Fruit fly (Drosophila melanogaster) whole organism, embryonic: ENCODE data around the gene Tcs6.

Source experiments
- Antp ChIP-seq: fragments of 200-800 bp; sonication (Bioruptor generic); optimal IDR thresholded peaks from 3 replicates; lab custom pipeline; 2016; ENCODE audit warnings: missing biosample characterization, missing genetic modification characterization
- Atf-2 ChIP-seq: fragments of 200-800 bp; sonication (Bioruptor generic); optimal IDR thresholded peaks from 2 replicates; lab custom pipeline; 2016; ENCODE audit warnings: missing biosample characterization, missing genetic modification characterization
- CG10543 ChIP-seq: fragments of 200-800 bp; sonication (Bioruptor generic); optimal IDR thresholded peaks from 3 replicates; lab custom pipeline; 2017; ENCODE audit warnings: missing biosample characterization, mild to moderate bottlenecking, missing genetic modification characterization, moderate library complexity
- CG10979 ChIP-seq: fragments of 200-800 bp; sonication (Bioruptor generic); optimal IDR thresholded peaks from 2 replicates; lab custom pipeline; 2018; ENCODE audit warnings: missing biosample characterization, mild to moderate bottlenecking, missing genetic modification characterization, moderate library complexity
- CG12071 ChIP-seq: fragments of 200-800 bp; sonication (Bioruptor generic); optimal IDR thresholded peaks from 3 replicates; lab custom pipeline; 2018; ENCODE audit warnings: missing biosample characterization, mild to moderate bottlenecking, missing genetic modification characterization
- CG12769 ChIP-seq: fragments of 200-800 bp; sonication (Bioruptor generic); optimal IDR thresholded peaks from 2 replicates; lab custom pipeline; 2019; ENCODE audit warnings: missing biosample characterization, mild to moderate bottlenecking, missing genetic modification characterization, moderate library complexity
- CG14050 ChIP-seq: fragments of 200-800 bp; sonication (Bioruptor generic); IDR thresholded peaks from 3 replicates; pipeline ENCODE4 v1.3.6; 2022; ENCODE audit warnings: missing biosample characterization, missing genetic modification characterization
- CG15514 ChIP-seq: fragments of 200-800 bp; sonication (Bioruptor generic); optimal IDR thresholded peaks from 3 replicates; lab custom pipeline; 2017; ENCODE audit warnings: missing biosample characterization, missing genetic modification characterization, mild to moderate bottlenecking, moderate library complexity, missing genetic modification reagents
- CG1603 ChIP-seq: fragments of 200-800 bp; sonication (Bioruptor generic); optimal IDR thresholded peaks from 2 replicates; lab custom pipeline; 2019; ENCODE audit warnings: missing biosample characterization, mild to moderate bottlenecking, missing genetic modification characterization, moderate library complexity
- CG17361 ChIP-seq: fragments of 200-800 bp; sonication (Bioruptor generic); IDR thresholded peaks from 3 replicates; pipeline ENCODE4 v1.3.6; 2022; ENCODE audit warnings: missing biosample characterization, missing genetic modification characterization
- CG18619 ChIP-seq: fragments of 200-800 bp; sonication (Bioruptor generic); optimal IDR thresholded peaks from 3 replicates; lab custom pipeline; 2017; ENCODE audit warnings: missing biosample characterization, mild to moderate bottlenecking, missing genetic modification characterization
- CG2129 ChIP-seq: fragments of 200-800 bp; sonication (Bioruptor generic); IDR thresholded peaks from 2 replicates; pipeline ENCODE4 v1.3.6; 2022; ENCODE audit warnings: missing biosample characterization, missing genetic modification characterization; ENCODE audit not compliant: partially characterized antibody
- CG31365 ChIP-seq: fragments of 200-800 bp; sonication (Bioruptor generic); optimal IDR thresholded peaks from 2 replicates; lab custom pipeline; 2018; ENCODE audit warnings: missing biosample characterization, mild to moderate bottlenecking, missing genetic modification characterization
- CG4404 ChIP-seq: fragments of 200-800 bp; sonication (Bioruptor generic); IDR thresholded peaks from 2 replicates; pipeline ENCODE4 v1.3.6; 2022; ENCODE audit warnings: missing biosample characterization, missing genetic modification characterization
- CG4424 ChIP-seq: fragments of 200-800 bp; sonication (Bioruptor generic); optimal IDR thresholded peaks from 3 replicates; lab custom pipeline; 2016; ENCODE audit warnings: missing biosample characterization, missing genetic modification characterization
- CG6175 ChIP-seq: fragments of 200-800 bp; sonication (Bioruptor generic); IDR thresholded peaks from 3 replicates; pipeline ENCODE4 v1.3.6; 2022; ENCODE audit warnings: missing biosample characterization, missing genetic modification characterization
- CG9215 ChIP-seq: fragments of 200-800 bp; sonication (Bioruptor generic); IDR thresholded peaks from 2 replicates; pipeline ENCODE4 v1.3.6; 2022; ENCODE audit warnings: missing biosample characterization, missing genetic modification characterization
- D19B ChIP-seq: fragments of 200-800 bp; sonication (Bioruptor generic); optimal IDR thresholded peaks from 2 replicates; lab custom pipeline; 2017; ENCODE audit warnings: missing biosample characterization, mild to moderate bottlenecking, missing genetic modification characterization
- E2f1 ChIP-seq: fragments of 200-800 bp; sonication (Bioruptor generic); IDR thresholded peaks from 2 replicates; pipeline ENCODE4 v1.3.6; 2022; ENCODE audit warnings: missing biosample characterization, missing genetic modification characterization
- Ets65A ChIP-seq: fragments of 200-800 bp; sonication (Bioruptor generic); peaks from one replicate; lab custom pipeline; 2016; ENCODE audit warnings: missing biosample characterization, missing genetic modification characterization
- Hr39 ChIP-seq: fragments of >200 bp; optimal IDR thresholded peaks from 2 replicates; lab custom pipeline; 2017
- Kr ChIP-seq: fragments of 200-800 bp; sonication (Bioruptor generic); optimal IDR thresholded peaks from 2 replicates; lab custom pipeline; 2017; ENCODE audit warnings: missing biosample characterization, mild to moderate bottlenecking, missing genetic modification characterization
- Lpt ChIP-seq: fragments of >200 bp; optimal IDR thresholded peaks from 2 replicates; lab custom pipeline; 2018; ENCODE audit warnings: missing biosample characterization, missing genetic modification characterization
- NFAT ChIP-seq: fragments of 200-800 bp; sonication (Bioruptor generic); IDR thresholded peaks from 2 replicates; pipeline ENCODE4 v1.3.6; 2022; ENCODE audit warnings: missing biosample characterization, missing genetic modification characterization
- Neu2 ChIP-seq: fragments of 200-800 bp; sonication (Bioruptor generic); optimal IDR thresholded peaks from 3 replicates; lab custom pipeline; 2016; ENCODE audit warnings: missing biosample characterization, missing genetic modification characterization, borderline replicate concordance
- Nf-YA ChIP-seq: fragments of 200-800 bp; sonication (Bioruptor generic); IDR thresholded peaks from 2 replicates; pipeline ENCODE4 v1.3.6; 2022; ENCODE audit warnings: missing biosample characterization, missing genetic modification characterization
- Six4 ChIP-seq: fragments of 200-800 bp; sonication (Bioruptor generic); optimal IDR thresholded peaks from 2 replicates; lab custom pipeline; 2016; ENCODE audit warnings: missing biosample characterization, missing genetic modification characterization
- Usf ChIP-seq: fragments of 200-800 bp; sonication (Bioruptor generic); optimal IDR thresholded peaks from 2 replicates; lab custom pipeline; 2017; ENCODE audit warnings: missing genotype, missing biosample characterization, missing genetic modification characterization
- amos ChIP-seq: fragments of 200-800 bp; sonication (Bioruptor generic); IDR thresholded peaks from 2 replicates; pipeline ENCODE4 v1.3.6; 2022; ENCODE audit warnings: missing biosample characterization, missing genetic modification characterization; ENCODE audit not compliant: partially characterized antibody
- az2 ChIP-seq: fragments of 200-800 bp; sonication (Bioruptor generic); optimal IDR thresholded peaks from 3 replicates; lab custom pipeline; 2016; ENCODE audit warnings: missing biosample characterization, missing genetic modification characterization
- bcd ChIP-seq: fragments of 200-800 bp; sonication (Bioruptor generic); optimal IDR thresholded peaks from 2 replicates; lab custom pipeline; 2017; ENCODE audit warnings: missing biosample characterization, mild to moderate bottlenecking, missing genetic modification characterization
- bsh ChIP-seq, 2 experiments: fragments of 200-800 bp; sonication (Bioruptor generic); optimal IDR thresholded peaks; 2 replicates each; lab custom pipeline; 2017 to 2018; ENCODE audit warnings: mild to moderate bottlenecking in 2 of 2, missing biosample characterization in 2 of 2, missing genetic modification characterization in 2 of 2, moderate library complexity in 1 of 2
- chif ChIP-seq, 2 experiments: fragments of 200-800 bp; sonication (Bioruptor generic); optimal IDR thresholded peaks; 3 replicates each; lab custom pipeline; 2016; ENCODE audit warnings: missing biosample characterization in 2 of 2, missing genetic modification characterization in 2 of 2
- chm ChIP-seq: fragments of 200-800 bp; sonication (Bioruptor generic); IDR thresholded peaks from 2 replicates; pipeline ENCODE4 v1.3.6; 2022; ENCODE audit warnings: missing biosample characterization, missing genetic modification characterization
- dati ChIP-seq: fragments of 200-800 bp; sonication (Bioruptor generic); IDR thresholded peaks from 2 replicates; pipeline ENCODE4 v1.3.6; 2022; ENCODE audit warnings: missing biosample characterization, missing genetic modification characterization
- disco-r ChIP-seq: fragments of 200-800 bp; sonication (Bioruptor generic); optimal IDR thresholded peaks from 2 replicates; lab custom pipeline; 2016; ENCODE audit warnings: missing biosample characterization, missing genetic modification characterization
- fd64A ChIP-seq: fragments of 200-800 bp; sonication (Bioruptor generic); optimal IDR thresholded peaks from 3 replicates; lab custom pipeline; 2018; ENCODE audit warnings: missing biosample characterization, mild to moderate bottlenecking, missing genetic modification characterization
- kah ChIP-seq: fragments of 200-800 bp; sonication (Bioruptor generic); optimal IDR thresholded peaks from 2 replicates; lab custom pipeline; 2018; ENCODE audit warnings: missing biosample characterization, mild to moderate bottlenecking, missing genetic modification characterization
- nmo ChIP-seq: fragments of 200-800 bp; sonication (Bioruptor generic); optimal IDR thresholded peaks from 2 replicates; lab custom pipeline; 2018; ENCODE audit warnings: missing biosample characterization, mild to moderate bottlenecking, missing genetic modification characterization, moderate library complexity
- pfk ChIP-seq: fragments of 200-800 bp; sonication (Bioruptor generic); optimal IDR thresholded peaks from 2 replicates; lab custom pipeline; 2018; ENCODE audit warnings: missing biosample characterization, mild to moderate bottlenecking, missing genetic modification characterization, moderate library complexity
- prd ChIP-seq, 3 experiments: fragments of >200 bp in 2 of 3; fragments of 200-800 bp in 1 of 3; sonication (Bioruptor generic) in 1 of 3; optimal IDR thresholded peaks in 2 of 3; IDR thresholded peaks in 1 of 3; 2 replicates in 2 of 3; 3 replicates in 1 of 3; pipeline versions ENCODE4 v1.3.6 to Lab custom; 2017 to 2022; ENCODE audit warnings: missing biosample characterization in 1 of 3, missing genetic modification characterization in 1 of 3
- shn ChIP-seq: fragments of 200-800 bp; sonication (Bioruptor generic); optimal IDR thresholded peaks from 3 replicates; lab custom pipeline; 2016; ENCODE audit warnings: missing biosample characterization, missing genetic modification characterization
- sim ChIP-seq: fragments of 200-800 bp; sonication (Bioruptor generic); IDR thresholded peaks from 2 replicates; pipeline ENCODE4 v1.3.6; 2022; ENCODE audit warnings: missing biosample characterization, missing genetic modification characterization
- sna ChIP-seq: fragments of 200-800 bp; sonication (Bioruptor generic); IDR thresholded peaks from 2 replicates; pipeline ENCODE4 v1.3.6; 2022; ENCODE audit warnings: missing biosample characterization, missing genetic modification characterization; ENCODE audit not compliant: partially characterized antibody
- sr ChIP-seq: fragments of 200-800 bp; sonication (Bioruptor generic); IDR thresholded peaks from 3 replicates; pipeline ENCODE4 v1.3.6; 2022; ENCODE audit warnings: missing biosample characterization, missing genetic modification characterization
- sug ChIP-seq: fragments of 200-800 bp; optimal IDR thresholded peaks from 2 replicates; lab custom pipeline; 2019; ENCODE audit warnings: missing biosample characterization, mild to moderate bottlenecking, missing genetic modification characterization, moderate library complexity
- trem ChIP-seq: fragments of 200-800 bp; optimal IDR thresholded peaks from 3 replicates; lab custom pipeline; 2019; ENCODE audit warnings: missing biosample characterization, mild to moderate bottlenecking, missing genetic modification characterization, moderate library complexity
- zf30C ChIP-seq: fragments of 200-800 bp; sonication (Bioruptor generic); optimal IDR thresholded peaks from 3 replicates; lab custom pipeline; 2018; ENCODE audit warnings: missing biosample characterization, mild to moderate bottlenecking, missing genetic modification characterization
- zfh2 ChIP-seq: fragments of 200-800 bp; sonication (Bioruptor generic); optimal IDR thresholded peaks from 2 replicates; lab custom pipeline; 2016; ENCODE audit warnings: missing biosample characterization, missing genetic modification characterization

Gene Tcs6

DNA sequence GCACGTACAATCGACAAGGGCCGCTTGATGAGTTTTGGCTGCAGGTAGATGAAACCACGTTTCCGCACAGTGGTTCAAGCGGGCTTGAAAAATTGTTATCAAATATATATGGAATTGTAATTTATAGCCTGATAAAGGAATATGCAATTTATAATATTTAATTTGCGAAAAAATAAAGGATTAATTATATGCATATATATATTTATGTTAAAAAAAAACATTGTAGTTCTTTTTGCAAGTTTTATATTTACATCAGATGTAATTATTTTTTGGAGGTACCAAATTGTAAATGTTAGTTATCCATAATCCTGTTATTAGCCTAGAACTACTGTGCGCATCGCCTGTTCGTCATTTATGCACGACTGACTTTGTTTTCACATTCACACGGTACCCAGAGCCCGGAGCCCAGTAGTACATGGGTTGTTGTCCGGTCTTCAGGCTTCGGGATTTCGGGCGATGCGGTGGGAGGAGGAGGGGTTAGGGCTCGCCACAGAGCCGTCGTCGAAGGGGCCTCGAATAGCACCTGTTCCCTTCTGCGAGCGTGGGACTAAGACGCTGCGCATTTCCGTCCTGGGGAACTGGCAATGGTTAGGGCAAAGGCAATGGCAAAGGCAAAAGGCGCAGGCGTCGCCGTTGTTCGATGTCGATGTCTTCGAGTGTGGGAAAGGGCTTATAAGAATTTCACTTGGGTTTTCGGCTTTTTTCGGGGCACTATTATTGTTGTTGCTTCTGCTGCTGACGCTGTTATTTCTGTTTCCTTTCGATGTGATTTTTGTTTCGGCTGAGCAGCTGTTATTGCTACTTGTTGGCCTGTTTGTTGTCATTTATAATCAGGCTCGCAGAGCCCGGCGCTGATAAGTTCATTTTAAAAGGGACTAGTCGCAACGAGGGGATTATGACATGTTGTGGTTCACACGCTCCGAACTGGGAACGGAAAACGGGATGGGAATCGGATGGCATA, 40.0 kb downstream of the Tcs6 start (continued):
- TF ChIP-seq sna (GFP tag; lab: Robert Waterston, UW) (no peak), Atf-2 (GFP tag; lab: Kevin White, UChicago) (no peak), Nf-YA (no peak), chif (GFP tag; optimal IDR thresholded peaks at IDR 0.05; lab: Kevin White, UChicago) (peak in 1 of 2 experiments; percentile 33), disco-r (GFP tag; lab: Kevin White, UChicago) (no peak), Antp (GFP tag; lab: Kevin White, UChicago) (peak; percentile 20), CG1603 (tag; lab: Kevin White, UChicago) (peak; percentile 41), sr (GFP tag; lab: Robert Waterston, UW) (no peak), Six4 (GFP tag; lab: Kevin White, UChicago) (peak; percentile 57), Usf (GFP tag; lab: Kevin White, UChicago) (peak; percentile 83), CG15514 (GFP tag; lab: Kevin White, UChicago) (no peak), CG18619 (GFP tag; lab: Kevin White, UChicago) (peak; percentile 73), zf30C (no peak), Lpt (no peak), nmo (peak; percentile 94), shn (no peak), Neu2 (no peak), sug (tag; lab: Kevin White, UChicago) (no peak), CG4424 (peak; percentile 83), dati (GFP tag; lab: Robert Waterston, UW) (no peak), zfh2 (GFP tag; lab: Kevin White, UChicago) (no peak), NFAT (GFP tag; lab: Robert Waterston, UW) (no peak), CG12071 (GFP tag; lab: Kevin White, UChicago) (no peak), kah (GFP tag; lab: Kevin White, UChicago) (peak; percentile 36), CG17361 (GFP tag; lab: Robert Waterston, UW) (peak; percentile 96), CG31365 (tag; lab: Kevin White, UChicago) (no peak), CG9215 (GFP tag; lab: Robert Waterston, UW) (no peak), az2 (peak; percentile 76), Ets65A (GFP tag; lab: Kevin White, UChicago) (peak; percentile 65), fd64A (GFP tag; lab: Kevin White, UChicago) (no peak), CG14050 (GFP tag; lab: Robert Waterston, UW) (no peak; the same call in 2 of the 3 replicates), bcd (GFP tag; lab: Kevin White, UChicago) (peak; percentile 62), CG6175 (no peak), Hr39 (lab: Kevin White, UChicago) (no peak), D19B (no peak), trem (peak; percentile 79), Kr (GFP tag; lab: Kevin White, UChicago) (peak; percentile 95), sim (GFP tag; lab: Robert Waterston, UW) (peak; percentile 75), CG2129 (no peak), CG10979 (tag; lab: Kevin White, UChicago) (peak; percentile 97), CG12769 (tag; lab: Kevin White, UChicago) (no peak), chm (peak; percentile 46; the same call in 1 of the 2 replicates), prd (optimal IDR thresholded peaks at IDR 0.05; lab: Kevin White, UChicago) (no peak), prd (GFP tag; IDR thresholded peaks at IDR 0.05; lab: Robert Waterston, UW) (peak; percentile 85), E2f1 (GFP tag; lab: Robert Waterston, UW) (peak; percentile 63), CG10543 (GFP tag; lab: Kevin White, UChicago) (no peak), pfk (GFP tag; lab: Kevin White, UChicago) (no peak), amos (GFP tag; lab: Robert Waterston, UW) (no peak), bsh (GFP tag; optimal IDR thresholded peaks at IDR 0.05; lab: Kevin White, UChicago) (peak; percentile 88 to 89), CG4404 (peak; percentile 94)
